Worm (Caenorhabditis elegans) whole organism, L2 larva: ENCODE measurements around the gene pfn-3.

ENCODE experiments used
- C34F6.9 ChIP-seq: fragments of 150-350 bp; optimal IDR thresholded peaks from 2 replicates; lab custom pipeline; 2014; ENCODE audit warnings: missing biosample characterization, missing genetic modification characterization
- F13H6.1 ChIP-seq: sonication (generic microtip); optimal IDR thresholded peaks from 2 replicates; lab custom pipeline; 2016; ENCODE audit warnings: missing genetic modification characterization, missing compliant biosample characterization
- R02D3.7 ChIP-seq: fragments of 150-350 bp; optimal IDR thresholded peaks from 2 replicates; lab custom pipeline; 2014; ENCODE audit warnings: missing biosample characterization, missing genetic modification characterization
- Y55F3AM.14 ChIP-seq: fragments of 200-800 bp; sonication (Bioruptor generic); optimal IDR thresholded peaks from 2 replicates; lab custom pipeline; 2018; ENCODE audit warnings: mild to moderate bottlenecking, missing genetic modification characterization, missing compliant biosample characterization
- ZK546.5 ChIP-seq: sonication (generic microtip); optimal IDR thresholded peaks from 2 replicates; lab custom pipeline; 2017; ENCODE audit warnings: missing biosample characterization, missing genetic modification characterization
- aly-2 ChIP-seq: fragments of 150-350 bp; optimal IDR thresholded peaks from 2 replicates; lab custom pipeline; 2014; ENCODE audit warnings: missing biosample characterization, missing genetic modification characterization
- blmp-1 ChIP-seq: sonication (generic microtip); optimal IDR thresholded peaks from 2 replicates; lab custom pipeline; 2017; ENCODE audit warnings: missing genetic modification characterization, mild to moderate bottlenecking, missing compliant biosample characterization, antibody characterized with exemption, moderate library complexity; ENCODE audit not compliant: insufficient read depth
- ceh-16 ChIP-seq: fragments of 150-350 bp; optimal IDR thresholded peaks from 2 replicates; lab custom pipeline; 2014; ENCODE audit warnings: missing biosample characterization, missing genetic modification characterization
- ceh-82 ChIP-seq: fragments of 150-350 bp; optimal IDR thresholded peaks from 2 replicates; lab custom pipeline; 2014; ENCODE audit warnings: missing biosample characterization, missing genetic modification characterization
- crh-2 ChIP-seq: sonication (generic microtip); optimal IDR thresholded peaks from 2 replicates; lab custom pipeline; 2017; ENCODE audit warnings: missing biosample characterization, missing genetic modification characterization
- elt-1 ChIP-seq: fragments of 150-350 bp; optimal IDR thresholded peaks from 2 replicates; lab custom pipeline; 2014; ENCODE audit warnings: missing biosample characterization, missing genetic modification characterization
- elt-3 ChIP-seq: sonication (generic microtip); optimal IDR thresholded peaks from 2 replicates; lab custom pipeline; 2017; ENCODE audit warnings: missing biosample characterization, missing genetic modification characterization
- fos-1 ChIP-seq: fragments of 150-350 bp; optimal IDR thresholded peaks from 2 replicates; lab custom pipeline; 2014; ENCODE audit warnings: missing biosample characterization, missing genetic modification characterization
- gmeb-1 ChIP-seq: fragments of 150-350 bp; optimal IDR thresholded peaks from 2 replicates; lab custom pipeline; 2014; ENCODE audit warnings: missing biosample characterization, missing genetic modification characterization
- lin-13 ChIP-seq: fragments of 150-350 bp; optimal IDR thresholded peaks from 2 replicates; lab custom pipeline; 2014; ENCODE audit warnings: missing biosample characterization, missing genetic modification reagents, missing genetic modification characterization
- mab-5 ChIP-seq: fragments of 150-350 bp; optimal IDR thresholded peaks from 2 replicates; lab custom pipeline; 2014; ENCODE audit warnings: missing biosample characterization, missing genetic modification characterization
- mbf-1 ChIP-seq: sonication (generic microtip); optimal IDR thresholded peaks from 2 replicates; lab custom pipeline; 2017; ENCODE audit warnings: missing biosample characterization, missing genetic modification characterization
- nhr-10 ChIP-seq: sonication (generic microtip); optimal IDR thresholded peaks from 2 replicates; lab custom pipeline; 2017; ENCODE audit warnings: missing biosample characterization, missing genetic modification characterization
- nhr-25 ChIP-seq: fragments of 150-350 bp; sonication (generic microtip); optimal IDR thresholded peaks from 3 replicates; lab custom pipeline; 2014; ENCODE audit warnings: missing biosample characterization, missing genetic modification characterization
- nhr-6 ChIP-seq: fragments of 150-350 bp; optimal IDR thresholded peaks from 2 replicates; lab custom pipeline; 2014; ENCODE audit warnings: missing biosample characterization, missing genetic modification characterization
- nhr-77 ChIP-seq: fragments of 150-350 bp; optimal IDR thresholded peaks from 2 replicates; lab custom pipeline; 2014; ENCODE audit warnings: missing biosample characterization, missing genetic modification characterization
- sem-4 ChIP-seq: fragments of 150-350 bp; optimal IDR thresholded peaks from 2 replicates; lab custom pipeline; 2014; ENCODE audit warnings: missing biosample characterization, missing genetic modification reagents, missing genetic modification characterization
- sma-3 ChIP-seq: sonication (generic microtip); optimal IDR thresholded peaks from 2 replicates; lab custom pipeline; 2016; ENCODE audit warnings: missing genetic modification reagents, missing genetic modification characterization, missing compliant biosample characterization
- sma-9 ChIP-seq, 2 experiments: fragments of 150-350 bp in 1 of 2; sonication (generic microtip) in 1 of 2; optimal IDR thresholded peaks; 2 replicates each; lab custom pipeline; 2014 to 2016; ENCODE audit warnings: missing genetic modification characterization in 2 of 2, mild to moderate bottlenecking in 1 of 2, missing biosample characterization in 1 of 2, missing compliant biosample characterization in 1 of 2, missing genetic modification reagents in 1 of 2, moderate library complexity in 1 of 2
- snpc-4 ChIP-seq: fragments of 150-350 bp; optimal IDR thresholded peaks from 2 replicates; lab custom pipeline; 2014; ENCODE audit warnings: missing biosample characterization, missing genetic modification characterization
- unc-39 ChIP-seq: fragments of 150-350 bp; optimal IDR thresholded peaks from 2 replicates; lab custom pipeline; 2014; ENCODE audit warnings: missing biosample characterization, missing genetic modification characterization
- unc-55 ChIP-seq: fragments of 150-350 bp; sonication (generic microtip); optimal IDR thresholded peaks from 3 replicates; lab custom pipeline; 2014; ENCODE audit warnings: missing biosample characterization, missing genetic modification reagents, missing genetic modification characterization
- zag-1 ChIP-seq: fragments of 150-350 bp; optimal IDR thresholded peaks from 2 replicates; lab custom pipeline; 2014; ENCODE audit warnings: missing biosample characterization, missing genetic modification characterization
- ztf-11 ChIP-seq: sonication (generic microtip); optimal IDR thresholded peaks from 2 replicates; lab custom pipeline; 2017; ENCODE audit warnings: missing biosample characterization, missing genetic modification characterization

The pfn-3 gene

DNA sequence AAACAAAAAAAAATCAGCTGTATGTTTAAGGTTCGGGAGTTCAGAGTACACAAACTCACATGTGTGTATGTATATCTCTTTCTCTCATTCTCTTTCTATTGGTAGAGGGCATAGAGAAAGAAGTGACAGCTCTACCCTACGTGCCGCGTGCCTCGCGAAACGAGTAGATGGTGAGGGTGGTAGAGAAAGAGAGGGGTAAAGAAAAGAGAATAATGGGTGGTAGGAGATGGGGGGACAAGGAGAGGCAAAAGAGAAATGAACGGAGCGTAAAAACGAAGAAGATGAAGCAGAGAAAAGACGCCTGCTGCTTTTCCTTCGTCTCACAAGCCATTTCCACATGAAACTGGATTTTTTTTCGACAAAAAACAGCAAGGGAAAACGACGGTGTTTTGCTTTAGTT lies 12.7 kb upstream of the pfn-3 start (continued):
- no peak for TF ChIP-seq aly-2 (tag; lab: Kevin White, UChicago)

DNA sequence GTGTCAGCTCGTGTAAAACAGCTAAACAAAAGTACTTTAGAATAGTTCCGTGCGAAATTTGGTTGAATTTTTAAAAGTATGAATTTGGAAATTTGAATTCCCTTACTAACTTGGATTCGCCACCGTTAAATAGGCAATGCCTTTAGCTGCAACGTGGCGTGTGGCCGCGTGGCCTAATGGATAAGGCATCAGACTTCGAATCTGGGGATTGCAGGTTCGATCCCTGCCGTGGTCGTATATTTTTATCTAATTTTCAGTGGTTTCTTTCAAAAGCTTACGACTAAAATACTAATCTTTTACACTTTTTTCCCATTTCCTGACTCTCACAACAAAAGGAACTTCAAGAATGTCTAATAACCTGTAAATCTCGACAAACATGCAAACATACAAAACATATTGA lies 9.2 kb upstream of the pfn-3 start:
- TF ChIP-seq R02D3.7 (tag; lab: Kevin White, UChicago) (no peak), elt-1 (tag; lab: Kevin White, UChicago) (no peak)

DNA sequence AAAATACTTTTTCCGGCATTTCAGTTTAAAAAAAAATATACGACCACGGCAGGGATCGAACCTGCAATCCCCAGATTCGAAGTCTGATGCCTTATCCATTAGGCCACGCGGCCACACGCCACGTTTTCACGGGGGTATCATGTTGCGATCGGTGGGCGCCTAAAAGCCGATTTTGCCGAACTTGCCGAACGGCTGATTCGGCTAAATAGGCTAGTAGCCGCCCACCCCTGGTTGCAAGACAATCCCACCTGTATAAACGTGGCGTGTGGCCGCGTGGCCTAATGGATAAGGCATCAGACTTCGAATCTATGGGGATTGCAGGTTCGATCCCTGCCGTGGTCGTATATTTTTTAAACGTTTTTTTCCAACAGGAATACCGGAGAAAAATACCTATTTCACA lies 8.7 kb upstream of the pfn-3 start:
- TF ChIP-seq R02D3.7 (tag; lab: Kevin White, UChicago) (no peak), unc-39 (no peak), gmeb-1 (tag; lab: Kevin White, UChicago) (no peak)

DNA sequence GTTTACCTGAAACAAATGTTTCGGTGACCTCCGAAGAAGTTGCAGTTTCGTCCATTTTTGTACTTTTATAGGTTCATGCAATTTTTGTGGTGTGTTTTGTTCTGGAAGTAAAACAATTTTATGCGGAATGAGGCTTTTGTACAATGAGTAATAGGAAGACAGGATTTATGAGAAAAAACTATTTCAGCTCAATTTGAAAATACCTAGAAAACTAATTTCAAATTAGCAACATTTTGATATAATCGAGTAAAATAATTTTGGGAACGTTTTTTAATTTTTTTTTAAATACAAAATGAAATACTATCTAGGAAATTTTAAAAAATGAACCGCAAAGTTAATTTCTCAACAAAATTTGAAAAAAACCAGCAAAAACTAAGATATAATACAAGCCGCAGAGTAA lies 7.6 kb upstream of the pfn-3 start, which contains the start of gene rei-2:
Gene rei-2, minus strand, starts transcription at position 101 of the 400 bp plus-strand sequence.
- TF ChIP-seq lin-13 (GFP tag; lab: Kevin White, UChicago) = no peak
- TF ChIP-seq sma-9 (GFP tag; optimal IDR thresholded peaks at IDR 0.05; lab: Kevin White, UChicago) = no peak
- no peak for TF ChIP-seq sma-9 (tag; optimal IDR thresholded peaks at IDR 0.05; lab: Kevin White, UChicago)

DNA sequence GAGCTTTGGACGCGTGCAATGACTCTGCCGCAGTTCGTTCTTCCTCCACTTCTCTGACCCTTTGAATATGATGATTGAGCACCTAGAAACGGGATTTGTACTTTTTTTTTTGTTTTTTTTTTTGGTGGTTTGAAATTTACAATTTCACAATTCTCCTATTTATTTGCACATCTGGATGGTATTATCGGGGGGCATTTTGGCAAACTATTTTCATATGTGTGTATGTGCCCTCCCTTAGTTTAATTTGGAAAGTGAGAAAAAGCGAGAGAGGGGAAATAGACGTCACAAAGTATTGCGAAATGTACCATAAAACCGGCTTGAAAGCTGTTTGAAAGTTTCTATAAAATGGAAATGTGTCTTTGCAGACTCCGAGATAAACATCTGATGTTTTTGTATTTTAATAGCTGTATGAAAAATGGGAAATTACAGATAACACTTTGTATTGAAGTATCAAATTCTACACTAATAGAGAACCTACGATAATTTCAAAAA lies 6.0 kb upstream of the pfn-3 start:
- peak; percentile 57 for TF ChIP-seq nhr-25 (tag; lab: Kevin White, UChicago)
- TF ChIP-seq unc-55 (GFP tag; lab: Kevin White, UChicago) = peak; percentile 9
- no peak for TF ChIP-seq ZK546.5 (tag; lab: Kevin White, UChicago)
- TF ChIP-seq snpc-4 (tag; lab: Kevin White, UChicago) = no peak
- no peak for TF ChIP-seq crh-2
- no peak for TF ChIP-seq F13H6.1 (tag; lab: Kevin White, UChicago)
- no peak for TF ChIP-seq nhr-10 (tag; lab: Kevin White, UChicago)
- TF ChIP-seq sma-9 (GFP tag; optimal IDR thresholded peaks at IDR 0.05; lab: Kevin White, UChicago) = peak; percentile 6
- no peak for TF ChIP-seq sma-9 (tag; optimal IDR thresholded peaks at IDR 0.05; lab: Kevin White, UChicago)
- TF ChIP-seq unc-39 = no peak
- TF ChIP-seq sem-4 = peak; percentile 13
- TF ChIP-seq ceh-16 (tag; lab: Kevin White, UChicago) = no peak
- TF ChIP-seq lin-13 (GFP tag; lab: Kevin White, UChicago) = no peak
- TF ChIP-seq elt-1 (tag; lab: Kevin White, UChicago) = no peak
- TF ChIP-seq ceh-82 = no peak
- no peak for TF ChIP-seq gmeb-1 (tag; lab: Kevin White, UChicago)
- TF ChIP-seq mbf-1 = no peak
- no peak for TF ChIP-seq Y55F3AM.14 (GFP tag; lab: Kevin White, UChicago)

DNA sequence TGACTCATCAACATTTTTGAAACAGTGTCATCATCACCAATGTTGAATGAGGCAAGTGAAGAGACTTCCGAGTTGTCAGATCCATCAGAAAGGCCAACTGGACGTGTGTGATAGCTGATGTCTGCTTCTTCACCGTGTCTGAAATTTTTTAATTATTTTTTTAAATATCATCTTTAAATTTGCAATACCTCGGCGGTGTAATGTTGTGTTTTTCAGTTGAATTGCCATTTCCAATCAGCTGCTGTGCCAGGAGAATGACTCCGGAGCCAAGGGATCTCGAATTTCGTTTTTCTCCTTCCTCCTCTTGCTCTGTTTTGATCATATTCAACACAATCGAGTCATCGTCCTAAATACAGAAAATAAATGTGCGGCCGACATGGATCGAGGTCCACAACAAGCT lies 4.6 kb upstream of the pfn-3 start:
- TF ChIP-seq elt-3 (no peak), unc-39 (no peak), fos-1 (tag; lab: Kevin White, UChicago) (no peak), nhr-25 (tag; lab: Kevin White, UChicago) (no peak), ZK546.5 (tag; lab: Kevin White, UChicago) (no peak), sma-3 (GFP tag; lab: Kevin White, UChicago) (no peak), sem-4 (no peak), zag-1 (tag; lab: Kevin White, UChicago) (no peak), blmp-1 (tag; lab: Kevin White, UChicago) (no peak), nhr-77 (tag; lab: Kevin White, UChicago) (no peak), sma-9 (GFP tag; optimal IDR thresholded peaks at IDR 0.05; lab: Kevin White, UChicago) (no peak), sma-9 (tag; optimal IDR thresholded peaks at IDR 0.05; lab: Kevin White, UChicago) (no peak), unc-55 (GFP tag; lab: Kevin White, UChicago) (no peak), mab-5 (tag; lab: Kevin White, UChicago) (no peak), ztf-11 (tag; lab: Kevin White, UChicago) (no peak), nhr-6 (tag; lab: Kevin White, UChicago) (no peak), Y55F3AM.14 (GFP tag; lab: Kevin White, UChicago) (no peak), crh-2 (no peak)

DNA sequence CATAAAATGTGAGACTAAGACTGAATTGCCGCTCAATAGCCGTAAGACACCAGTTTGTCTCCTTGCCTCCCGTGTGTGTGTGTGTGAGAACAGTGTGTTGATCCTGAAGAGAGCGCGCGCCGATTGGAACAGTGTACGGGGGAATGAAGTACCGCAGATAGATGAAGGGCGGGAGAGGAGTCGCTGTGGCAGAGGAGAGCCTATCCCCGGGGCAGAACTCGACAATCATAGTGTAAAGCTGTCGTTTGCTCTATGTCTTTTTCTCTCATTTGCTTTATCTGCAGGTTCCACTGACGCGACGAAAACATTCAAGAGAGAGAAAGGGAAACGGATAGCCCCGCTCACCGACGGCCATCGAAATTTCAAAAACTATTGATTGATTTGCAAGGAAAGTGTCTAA lies 1.5 kb upstream of the pfn-3 start:
- peak; percentile 48 for TF ChIP-seq sma-9 (GFP tag; optimal IDR thresholded peaks at IDR 0.05; lab: Kevin White, UChicago)
- no peak for TF ChIP-seq sma-9 (tag; optimal IDR thresholded peaks at IDR 0.05; lab: Kevin White, UChicago)
- TF ChIP-seq C34F6.9 (tag; lab: Kevin White, UChicago) = peak; percentile 6
- TF ChIP-seq ztf-11 (tag; lab: Kevin White, UChicago) = no peak
- no peak for TF ChIP-seq unc-55 (GFP tag; lab: Kevin White, UChicago)
- peak; percentile 71 for TF ChIP-seq F13H6.1 (tag; lab: Kevin White, UChicago)
